Worm (Caenorhabditis elegans) whole organism, L3 larva: Measurements from ENCODE around the gene acr-20.
A peak's percentile ranks its signal among the peaks of the same experiment; 100 is the strongest.

ENCODE experiments used
- nhr-76 ChIP-seq: fragments of 150-350 bp; sonication (generic microtip); optimal IDR thresholded peaks from 5 replicates; lab custom pipeline; 2014; ENCODE audit warnings: missing biosample characterization, missing genetic modification characterization
- skn-1 ChIP-seq: fragments of 150-350 bp; optimal IDR thresholded peaks from 2 replicates; lab custom pipeline; 2014; ENCODE audit warnings: missing biosample characterization, missing genetic modification characterization

- TF ChIP-seq nhr-76 (tag; lab: Kevin White, UChicago) (no peak), skn-1 (tag; lab: Kevin White, UChicago) (peak; percentile 13)
Observed at ce11 chrII:14365182-14365751, 12.4 kb downstream of the acr-20 start, which contains the start of gene imb-2.
